Worm (Caenorhabditis elegans): ENCODE measurements around the gene eif-1.

The eif-1 gene

DNA sequence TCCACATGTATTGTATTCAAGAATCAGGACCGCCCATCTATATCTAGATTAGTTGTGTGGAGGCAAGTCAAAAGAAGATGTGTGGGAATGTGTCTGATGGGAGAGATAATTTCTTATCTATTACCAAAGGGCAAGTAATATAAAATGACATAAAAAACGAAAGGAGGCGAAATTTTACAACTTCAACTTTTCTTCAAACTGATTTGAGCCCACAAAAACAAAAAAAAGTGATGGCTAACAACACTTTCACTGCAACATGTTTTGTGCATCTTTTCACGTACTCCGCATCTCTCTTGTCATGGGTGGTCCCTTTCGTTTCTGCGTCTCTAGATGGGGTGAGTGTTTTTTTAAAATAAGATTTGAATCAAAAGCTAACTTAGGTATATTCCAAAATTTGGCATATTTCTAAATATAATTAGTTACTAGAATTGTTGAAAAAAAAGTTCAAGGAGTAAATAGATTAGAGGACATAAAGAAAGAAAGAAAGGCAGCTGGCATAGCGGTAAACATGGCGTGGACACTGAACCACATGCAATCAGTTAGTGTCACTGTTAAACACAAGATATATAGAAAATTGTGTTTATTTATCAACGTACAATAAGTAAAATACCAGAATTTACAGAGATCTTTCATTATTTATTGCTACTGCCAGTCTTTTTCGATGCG is 51.7 kb downstream of the eif-1 start, which contains the start of gene ZK546.19:
Gene ZK546.19, plus strand, starts transcription at position 186 of the 666 bp plus-strand sequence.
- TF ChIP-seq C34F6.9 (tag; optimal IDR thresholded peaks at IDR 0.05) = peak; percentile 59
- no peak for TF ChIP-seq Y55F3AM.14 (GFP tag; optimal IDR thresholded peaks at IDR 0.05)
- no peak for TF ChIP-seq R02D3.7 (tag; optimal IDR thresholded peaks at IDR 0.05)
- TF ChIP-seq aly-2 (tag; optimal IDR thresholded peaks at IDR 0.05) = no peak
- no peak for TF ChIP-seq egl-27 (tag; optimal IDR thresholded peaks at IDR 0.05)
- peak; percentile 32 for TF ChIP-seq sma-9 (GFP tag; optimal IDR thresholded peaks at IDR 0.05)
- TF ChIP-seq sma-9 (tag; optimal IDR thresholded peaks at IDR 0.05) = no peak
- TF ChIP-seq sma-3 (GFP tag; optimal IDR thresholded peaks at IDR 0.05) = no peak
- TF ChIP-seq ztf-11 (tag; optimal IDR thresholded peaks at IDR 0.05) = no peak
- no peak for TF ChIP-seq peb-1 (tag; optimal IDR thresholded peaks at IDR 0.05)
- no peak for TF ChIP-seq ama-1 (optimal IDR thresholded peaks at IDR 0.05)
- no peak for TF ChIP-seq mab-5 (tag; optimal IDR thresholded peaks at IDR 0.05)
- peak; percentile 94 for TF ChIP-seq elt-1 (tag; optimal IDR thresholded peaks at IDR 0.05)
- peak; percentile 7 for TF ChIP-seq unc-55 (GFP tag; optimal IDR thresholded peaks at IDR 0.05)
- peak; percentile 18 for TF ChIP-seq sem-4 (tag; optimal IDR thresholded peaks at IDR 0.05)
- peak; percentile 64 for TF ChIP-seq nhr-129 (tag; optimal IDR thresholded peaks at IDR 0.05)
- TF ChIP-seq ZK546.5 (tag; optimal IDR thresholded peaks at IDR 0.05) = no peak
- TF ChIP-seq blmp-1 (tag; optimal IDR thresholded peaks at IDR 0.05; ENCODE audit: insufficient read depth) = no peak
- TF ChIP-seq elt-3 (tag; optimal IDR thresholded peaks at IDR 0.05) = no peak
- TF ChIP-seq fos-1 (tag; optimal IDR thresholded peaks at IDR 0.05) = peak; percentile 7
- no peak for TF ChIP-seq F13H6.1 (tag; optimal IDR thresholded peaks at IDR 0.05)
- peak; percentile 36 for TF ChIP-seq ceh-16 (tag; optimal IDR thresholded peaks at IDR 0.05)
- no peak for TF ChIP-seq nhr-25 (tag; optimal IDR thresholded peaks at IDR 0.05)
- no peak for TF ChIP-seq lin-39 (tag; optimal IDR thresholded peaks at IDR 0.05)
- no peak for TF ChIP-seq dmd-4 (tag; optimal IDR thresholded peaks at IDR 0.05)
- TF ChIP-seq nhr-23 (tag; optimal IDR thresholded peaks at IDR 0.05) = peak; percentile 3
- no peak for TF ChIP-seq nhr-6 (tag; optimal IDR thresholded peaks at IDR 0.05)
- TF ChIP-seq crh-2 (tag; optimal IDR thresholded peaks at IDR 0.05) = peak; percentile 2
- TF ChIP-seq mbf-1 (tag; optimal IDR thresholded peaks at IDR 0.05) = no peak
- TF ChIP-seq lsy-2 (tag; optimal IDR thresholded peaks at IDR 0.05) = peak in 1 of 2 experiments; percentile 43

DNA sequence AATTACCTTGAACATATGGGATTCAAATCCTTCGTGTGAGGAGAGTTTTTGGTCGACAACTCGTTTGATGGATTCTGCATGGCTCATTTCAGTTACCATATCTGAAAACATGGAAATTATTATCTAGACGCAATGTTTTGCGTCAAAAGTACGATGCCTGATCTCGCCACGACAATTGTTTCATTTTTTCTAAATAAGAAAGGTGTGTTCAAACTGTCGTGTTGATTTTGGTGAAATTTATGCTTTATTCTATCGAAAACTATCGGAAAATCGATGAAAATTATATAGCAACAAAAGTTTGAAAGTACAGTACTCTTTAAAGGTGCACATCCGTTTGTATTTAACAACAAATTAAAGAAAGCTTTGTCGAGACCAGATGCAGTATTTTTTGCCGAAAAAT is 52.3 kb downstream of the eif-1 start, which contains the start of gene cblc-1:
Gene cblc-1, minus strand, starts transcription at position 101 of the 400 bp plus-strand sequence.
- TF ChIP-seq lin-39 (tag; optimal IDR thresholded peaks at IDR 0.05) (no peak), lin-13 (GFP tag; optimal IDR thresholded peaks at IDR 0.05) (no peak), ztf-4 (tag; optimal IDR thresholded peaks at IDR 0.05) (no peak), C34F6.9 (tag; optimal IDR thresholded peaks at IDR 0.05) (no peak), ceh-16 (tag; optimal IDR thresholded peaks at IDR 0.05) (no peak), sma-9 (GFP tag; optimal IDR thresholded peaks at IDR 0.05) (no peak), sma-9 (tag; optimal IDR thresholded peaks at IDR 0.05) (no peak), lin-11 (tag; optimal IDR thresholded peaks at IDR 0.05) (no peak), egl-27 (tag; optimal IDR thresholded peaks at IDR 0.05) (no peak), blmp-1 (tag; optimal IDR thresholded peaks at IDR 0.05; ENCODE audit: insufficient read depth) (no peak), nhr-25 (tag; optimal IDR thresholded peaks at IDR 0.05) (no peak), nhr-23 (tag; optimal IDR thresholded peaks at IDR 0.05) (no peak), ZK546.5 (tag; optimal IDR thresholded peaks at IDR 0.05) (no peak), mdl-1 (tag; optimal IDR thresholded peaks at IDR 0.05) (no peak), elt-1 (tag; optimal IDR thresholded peaks at IDR 0.05) (no peak), nhr-12 (tag; optimal IDR thresholded peaks at IDR 0.05) (no peak), dmd-4 (tag; optimal IDR thresholded peaks at IDR 0.05) (no peak), aly-2 (tag; optimal IDR thresholded peaks at IDR 0.05) (no peak)
